Fruit fly (Drosophila melanogaster) whole organism, embryonic: Measurements from ENCODE around the gene Atg2.

Experiments used
- Asciz ChIP-seq: fragments of 200-800 bp; sonication (Bioruptor generic); optimal IDR thresholded peaks from 2 replicates; lab custom pipeline; 2017; ENCODE audit warnings: missing biosample characterization, mild to moderate bottlenecking, missing genetic modification characterization, missing genetic modification reagents
- CG10366 ChIP-seq: fragments of 200-800 bp; sonication (Bioruptor generic); IDR thresholded peaks from 2 replicates; pipeline ENCODE4 v1.3.6; 2022; ENCODE audit warnings: missing biosample characterization, missing genetic modification characterization
- CG10654 ChIP-seq: fragments of 200-800 bp; sonication (Bioruptor generic); optimal IDR thresholded peaks from 2 replicates; lab custom pipeline; 2016; ENCODE audit warnings: missing biosample characterization, missing genetic modification characterization
- CG14050 ChIP-seq: fragments of 200-800 bp; sonication (Bioruptor generic); IDR thresholded peaks from 3 replicates; pipeline ENCODE4 v1.3.6; 2022; ENCODE audit warnings: missing biosample characterization, missing genetic modification characterization
- CG15479 ChIP-seq: fragments of 200-800 bp; sonication (Bioruptor generic); optimal IDR thresholded peaks from 3 replicates; lab custom pipeline; 2019; ENCODE audit warnings: missing biosample characterization, mild to moderate bottlenecking, missing genetic modification characterization, moderate library complexity
- CG17361 ChIP-seq: fragments of 200-800 bp; sonication (Bioruptor generic); IDR thresholded peaks from 3 replicates; pipeline ENCODE4 v1.3.6; 2022; ENCODE audit warnings: missing biosample characterization, missing genetic modification characterization
- CG17568 ChIP-seq: fragments of 200-800 bp; sonication (Bioruptor generic); optimal IDR thresholded peaks from 2 replicates; lab custom pipeline; 2018; ENCODE audit warnings: missing biosample characterization, mild to moderate bottlenecking, missing genetic modification characterization, moderate library complexity
- CG30403 ChIP-seq: fragments of 200-800 bp; sonication (Bioruptor generic); optimal IDR thresholded peaks from 3 replicates; lab custom pipeline; 2016; ENCODE audit warnings: missing biosample characterization, missing genetic modification characterization
- CG31441 ChIP-seq: fragments of 200-800 bp; sonication (Bioruptor generic); IDR thresholded peaks from 2 replicates; pipeline ENCODE4 v1.3.6; 2022; ENCODE audit warnings: missing biosample characterization, missing genetic modification characterization
- CG3281 ChIP-seq: fragments of 200-800 bp; sonication (Bioruptor generic); optimal IDR thresholded peaks from 3 replicates; lab custom pipeline; 2017; ENCODE audit warnings: missing biosample characterization, mild to moderate bottlenecking, missing genetic modification characterization
- CG4424 ChIP-seq: fragments of 200-800 bp; sonication (Bioruptor generic); optimal IDR thresholded peaks from 3 replicates; lab custom pipeline; 2016; ENCODE audit warnings: missing biosample characterization, missing genetic modification characterization
- CG5180 ChIP-seq: fragments of 200-800 bp; sonication (Bioruptor generic); optimal IDR thresholded peaks from 3 replicates; lab custom pipeline; 2017; ENCODE audit warnings: missing biosample characterization, missing genetic modification characterization, mild to moderate bottlenecking, moderate library complexity, missing genetic modification reagents
- CG6689 ChIP-seq: fragments of 200-800 bp; sonication (Bioruptor generic); IDR thresholded peaks from 2 replicates; pipeline ENCODE4 v1.3.6; 2022; ENCODE audit warnings: missing biosample characterization, missing genetic modification characterization
- CG7786 ChIP-seq: fragments of 200-800 bp; sonication (Bioruptor generic); optimal IDR thresholded peaks from 2 replicates; lab custom pipeline; 2016; ENCODE audit warnings: missing biosample characterization, missing genetic modification characterization
- E2f1 ChIP-seq: fragments of 200-800 bp; sonication (Bioruptor generic); IDR thresholded peaks from 2 replicates; pipeline ENCODE4 v1.3.6; 2022; ENCODE audit warnings: missing biosample characterization, missing genetic modification characterization
- Eip74EF ChIP-seq, 2 experiments: fragments of 200-800 bp in 1 of 2; fragments of >200 bp in 1 of 2; sonication (Bioruptor generic) in 1 of 2; optimal IDR thresholded peaks; 2 replicates each; lab custom pipeline; 2017 to 2019; ENCODE audit warnings: missing biosample characterization in 2 of 2, missing genetic modification characterization in 2 of 2, mild to moderate bottlenecking in 1 of 2, moderate library complexity in 1 of 2
- Fer3 ChIP-seq: fragments of 200-800 bp; sonication (Bioruptor generic); optimal IDR thresholded peaks from 2 replicates; lab custom pipeline; 2018; ENCODE audit warnings: missing biosample characterization, mild to moderate bottlenecking, missing genetic modification characterization, moderate library complexity
- Med ChIP-seq: fragments of 200-800 bp; sonication (Bioruptor generic); peaks from one replicate; lab custom pipeline; 2016; ENCODE audit warnings: missing biosample characterization, missing genetic modification characterization, mild to moderate bottlenecking, inconsistent platforms, moderate library complexity
- NFAT ChIP-seq: fragments of 200-800 bp; sonication (Bioruptor generic); IDR thresholded peaks from 2 replicates; pipeline ENCODE4 v1.3.6; 2022; ENCODE audit warnings: missing biosample characterization, missing genetic modification characterization
- Rx ChIP-seq: fragments of 200-800 bp; sonication (Bioruptor generic); IDR thresholded peaks from 2 replicates; pipeline ENCODE4 v1.3.6; 2022; ENCODE audit warnings: missing biosample characterization, missing genetic modification characterization
- Sox102F ChIP-seq: fragments of 200-800 bp; sonication (Bioruptor generic); optimal IDR thresholded peaks from 2 replicates; lab custom pipeline; 2018; ENCODE audit warnings: missing biosample characterization, mild to moderate bottlenecking, missing genetic modification characterization, moderate library complexity
- Xbp1 ChIP-seq: fragments of 200-800 bp; sonication (Bioruptor generic); optimal IDR thresholded peaks from 3 replicates; lab custom pipeline; 2016; ENCODE audit warnings: missing biosample characterization, mild to moderate bottlenecking, missing genetic modification characterization
- al ChIP-seq: fragments of 200-800 bp; sonication (Bioruptor generic); IDR thresholded peaks from 2 replicates; pipeline ENCODE4 v1.3.6; 2022; ENCODE audit warnings: missing biosample characterization, missing genetic modification characterization
- ap ChIP-seq: fragments of 200-800 bp; sonication (Bioruptor generic); IDR thresholded peaks from 2 replicates; pipeline ENCODE4 v1.3.6; 2022; ENCODE audit warnings: missing biosample characterization, missing genetic modification characterization
- chinmo ChIP-seq: fragments of 200-800 bp; sonication (Bioruptor generic); IDR thresholded peaks from 4 replicates; pipeline ENCODE4 v1.3.6; 2022; ENCODE audit warnings: missing biosample characterization, missing genetic modification characterization; ENCODE audit not compliant: partially characterized antibody
- dmrt99B ChIP-seq: fragments of 200-800 bp; sonication (Bioruptor generic); optimal IDR thresholded peaks from 2 replicates; lab custom pipeline; 2018; ENCODE audit warnings: missing biosample characterization, mild to moderate bottlenecking, missing genetic modification characterization, moderate library complexity
- dysf ChIP-seq: fragments of 200-800 bp; sonication (Bioruptor generic); IDR thresholded peaks from 3 replicates; pipeline ENCODE4 v1.3.6; 2022; ENCODE audit warnings: missing biosample characterization, missing genetic modification characterization
- fd3F ChIP-seq: fragments of 200-800 bp; sonication (Bioruptor generic); optimal IDR thresholded peaks from 2 replicates; lab custom pipeline; 2018; ENCODE audit warnings: missing biosample characterization, mild to moderate bottlenecking, missing genetic modification characterization, moderate library complexity
- ftz-f1 ChIP-seq: fragments of 200-800 bp; sonication (Bioruptor generic); optimal IDR thresholded peaks from 2 replicates; lab custom pipeline; 2016; ENCODE audit warnings: missing biosample characterization, missing genetic modification characterization
- gem ChIP-seq: fragments of 200-800 bp; sonication (Bioruptor generic); optimal IDR thresholded peaks from 2 replicates; lab custom pipeline; 2019; ENCODE audit warnings: missing biosample characterization, mild to moderate bottlenecking, missing genetic modification characterization, moderate library complexity
- gsb ChIP-seq: fragments of 200-800 bp; sonication (Bioruptor generic); IDR thresholded peaks from 2 replicates; pipeline ENCODE4 v1.3.6; 2022; ENCODE audit warnings: missing biosample characterization, missing genetic modification characterization
- hkb ChIP-seq, 2 experiments: fragments of 200-800 bp in 1 of 2; fragments of >200 bp in 1 of 2; sonication (Bioruptor generic) in 1 of 2; IDR thresholded peaks in 1 of 2; optimal IDR thresholded peaks in 1 of 2; 2 replicates each; pipeline versions ENCODE4 v1.3.6 to Lab custom; 2017 to 2022; ENCODE audit warnings: missing biosample characterization in 1 of 2, missing genetic modification characterization in 1 of 2
- lmd ChIP-seq: fragments of 200-800 bp; sonication (Bioruptor generic); IDR thresholded peaks from 2 replicates; pipeline ENCODE4 v1.3.6; 2022; ENCODE audit warnings: missing biosample characterization, missing genetic modification characterization
- ranshi ChIP-seq: fragments of 200-800 bp; sonication (Bioruptor generic); IDR thresholded peaks from 2 replicates; pipeline ENCODE4 v1.3.6; 2022; ENCODE audit warnings: missing biosample characterization, missing genetic modification characterization
- row ChIP-seq: fragments of 200-800 bp; sonication (Bioruptor generic); IDR thresholded peaks from 3 replicates; pipeline ENCODE4 v1.3.6; 2022; ENCODE audit warnings: missing biosample characterization, missing genetic modification characterization
- scrt ChIP-seq: fragments of 200-800 bp; sonication (Bioruptor generic); optimal IDR thresholded peaks from 2 replicates; lab custom pipeline; 2018; ENCODE audit warnings: missing biosample characterization, mild to moderate bottlenecking, missing genetic modification characterization, moderate library complexity
- seq ChIP-seq: fragments of 200-800 bp; sonication (Bioruptor generic); IDR thresholded peaks from 2 replicates; pipeline ENCODE4 v1.3.6; 2022; ENCODE audit warnings: missing biosample characterization, missing genetic modification characterization
- sisA ChIP-seq: fragments of 200-800 bp; sonication (Bioruptor generic); IDR thresholded peaks from 2 replicates; pipeline ENCODE4 v1.3.6; 2022; ENCODE audit warnings: missing biosample characterization, missing genetic modification characterization
- slou ChIP-seq: fragments of 200-800 bp; sonication (Bioruptor generic); optimal IDR thresholded peaks from 3 replicates; lab custom pipeline; 2016; ENCODE audit warnings: missing biosample characterization, missing genetic modification characterization
- so ChIP-seq: fragments of 200-800 bp; sonication (Bioruptor generic); IDR thresholded peaks from 3 replicates; pipeline ENCODE4 v1.3.6; 2022; ENCODE audit warnings: missing biosample characterization, missing genetic modification characterization
- sob ChIP-seq: fragments of 200-800 bp; sonication (Bioruptor generic); IDR thresholded peaks from 2 replicates; pipeline ENCODE4 v1.3.6; 2022; ENCODE audit warnings: missing biosample characterization, missing genetic modification characterization
- toy ChIP-seq: fragments of 200-800 bp; sonication (Bioruptor generic); IDR thresholded peaks from 2 replicates; pipeline ENCODE4 v1.3.6; 2022; ENCODE audit warnings: missing biosample characterization, missing genetic modification characterization
- ttk ChIP-seq: fragments of 200-800 bp; sonication (Bioruptor generic); IDR thresholded peaks from 2 replicates; pipeline ENCODE4 v2.1.2; 2022; ENCODE audit warnings: missing biosample characterization, missing genetic modification characterization
- vvl ChIP-seq: fragments of 200-800 bp; sonication (Bioruptor generic); IDR thresholded peaks from 2 replicates; pipeline ENCODE4 v1.3.6; 2022; ENCODE audit warnings: missing biosample characterization, missing genetic modification characterization

Atg2 gene

DNA sequence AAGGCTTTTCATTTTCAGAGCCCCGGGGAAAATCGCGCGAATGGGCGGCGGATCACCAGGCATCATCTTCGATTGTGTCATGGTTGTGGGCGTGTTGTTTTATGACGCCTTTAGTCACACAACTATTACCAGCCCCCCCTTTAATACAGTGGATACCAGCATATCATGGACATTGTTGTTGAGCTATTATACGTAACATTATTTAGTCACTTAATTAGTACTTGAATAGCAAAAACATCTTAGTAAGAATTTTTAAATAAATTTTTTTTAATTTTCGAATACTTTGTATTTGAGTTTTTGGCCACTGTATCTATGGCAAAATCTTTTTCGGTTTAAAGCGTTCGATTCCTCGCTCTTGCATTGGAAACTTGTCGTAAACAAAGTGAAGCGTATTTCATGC, 10.4 kb upstream of the Atg2 start (continued):
- TF ChIP-seq gsb (GFP tag; lab: Robert Waterston, UW) (no peak), ranshi (GFP tag; lab: Robert Waterston, UW) (0 out of 2 replicates have a peak, but pooled peaks have one; percentile 28), Eip74EF (GFP tag; optimal IDR thresholded peaks at IDR 0.05; lab: Kevin White, UChicago) (no peak), dmrt99B (tag; lab: Kevin White, UChicago) (peak; percentile 45), CG10654 (GFP tag; lab: Kevin White, UChicago) (no peak), ap (GFP tag; lab: Robert Waterston, UW) (0 out of 2 replicates have a peak, but pooled peaks have one; percentile 24), E2f1 (GFP tag; lab: Robert Waterston, UW) (peak; percentile 21; the same call in 1 of the 2 replicates), Rx (GFP tag; lab: Robert Waterston, UW) (0 out of 2 replicates have a peak, but pooled peaks have one; percentile 28), ftz-f1 (GFP tag; lab: Kevin White, UChicago) (no peak), Med (peak; percentile 67), al (peak; percentile 48; the same call in 1 of the 2 replicates), dysf (GFP tag; lab: Robert Waterston, UW) (peak; percentile 61; the same call in 2 of the 3 replicates), CG6689 (GFP tag; lab: Robert Waterston, UW) (peak; percentile 48; the same call in 1 of the 2 replicates), lmd (GFP tag; lab: Robert Waterston, UW) (peak; percentile 58; the same call in 1 of the 2 replicates), hkb (optimal IDR thresholded peaks at IDR 0.05; lab: Kevin White, UChicago) (no peak), hkb (GFP tag; IDR thresholded peaks at IDR 0.05; lab: Robert Waterston, UW) (0 out of 2 replicates have a peak, but pooled peaks have one; percentile 27), Asciz (no peak), toy (no peak), CG31441 (GFP tag; lab: Robert Waterston, UW) (0 out of 2 replicates have a peak, but pooled peaks have one; percentile 20), Fer3 (tag; lab: Kevin White, UChicago) (no peak), slou (GFP tag; lab: Kevin White, UChicago) (no peak), chinmo (no peak), ttk (GFP tag; lab: Robert Waterston, UW) (0 out of 2 replicates have a peak, but pooled peaks have one; percentile 23), NFAT (peak; percentile 25; the same call in 1 of the 2 replicates), CG7786 (GFP tag; lab: Kevin White, UChicago) (no peak), sisA (peak; percentile 29; the same call in 1 of the 2 replicates), gem (peak; percentile 25), CG5180 (no peak), CG4424 (GFP tag; lab: Kevin White, UChicago) (no peak), Xbp1 (peak; percentile 11), CG15479 (GFP tag; lab: Kevin White, UChicago) (no peak), CG3281 (no peak), CG14050 (GFP tag; lab: Robert Waterston, UW) (0 out of 3 replicates have a peak, but pooled peaks have one; percentile 11), CG17361 (GFP tag; lab: Robert Waterston, UW) (0 out of 3 replicates have a peak, but pooled peaks have one; percentile 33), vvl (GFP tag; lab: Robert Waterston, UW) (peak; percentile 63), scrt (GFP tag; lab: Kevin White, UChicago) (no peak), sob (GFP tag; lab: Robert Waterston, UW) (peak; percentile 31; the same call in 1 of the 2 replicates), CG30403 (peak; percentile 12), Sox102F (GFP tag; lab: Kevin White, UChicago) (peak; percentile 32), CG17568 (GFP tag; lab: Kevin White, UChicago) (no peak), seq (GFP tag; lab: Robert Waterston, UW) (peak; percentile 52), fd3F (GFP tag; lab: Kevin White, UChicago) (no peak), CG10366 (GFP tag; lab: Robert Waterston, UW) (peak; percentile 47), row (GFP tag; lab: Robert Waterston, UW) (peak; percentile 62), so (0 out of 3 replicates have a peak, but pooled peaks have one; percentile 14)
- TF ChIP-seq, all 482 proteins: peak for 69
